Fruit fly (Drosophila melanogaster) whole organism, wandering third instar larva: ENCODE data around the gene BthD.

ENCODE experiments used
- CG32264 ChIP-seq: fragments of 200-800 bp; sonication (Bioruptor generic); optimal IDR thresholded peaks from 2 replicates; lab custom pipeline; 2016; ENCODE audit warnings: missing biosample characterization, missing genetic modification characterization
- CG9705 ChIP-seq: fragments of 200-800 bp; sonication (Bioruptor generic); optimal IDR thresholded peaks from 2 replicates; lab custom pipeline; 2018; ENCODE audit warnings: missing biosample characterization, mild to moderate bottlenecking, missing genetic modification characterization
- CrebA ChIP-seq: fragments of 200-800 bp; sonication (Bioruptor generic); optimal IDR thresholded peaks from 2 replicates; lab custom pipeline; 2016; ENCODE audit warnings: missing biosample characterization, mild to moderate bottlenecking, missing genetic modification characterization, borderline replicate concordance
- Dfd ChIP-seq: fragments of >200 bp; optimal IDR thresholded peaks from 2 replicates; lab custom pipeline; 2017; ENCODE audit warnings: missing biosample characterization, missing genetic modification characterization
- Dif ChIP-seq: fragments of 200-275, 200-300 bp; sonication (Bioruptor generic); optimal IDR thresholded peaks from 2 replicates; lab custom pipeline; 2018; ENCODE audit warnings: missing biosample characterization, missing genetic modification characterization; ENCODE audit not compliant: partially characterized antibody
- HLH106 ChIP-seq: fragments of 200-800 bp; optimal IDR thresholded peaks from 3 replicates; lab custom pipeline; 2019; ENCODE audit warnings: missing biosample characterization, mild to moderate bottlenecking, missing genetic modification characterization, moderate library complexity
- Hnf4 ChIP-seq: fragments of 200-800 bp; sonication (Bioruptor generic); optimal IDR thresholded peaks from 2 replicates; lab custom pipeline; 2016; ENCODE audit warnings: missing biosample characterization, mild to moderate bottlenecking, missing genetic modification characterization
- Hr78 ChIP-seq: fragments of >200 bp; optimal IDR thresholded peaks from 2 replicates; lab custom pipeline; 2017; ENCODE audit warnings: missing biosample characterization, missing genetic modification characterization
- Jra ChIP-seq: sonication (Bioruptor generic); optimal IDR thresholded peaks from 2 replicates; lab custom pipeline; 2016; ENCODE audit warnings: missing biosample characterization, missing genetic modification characterization
- Myc ChIP-seq: fragments of >200 bp; optimal IDR thresholded peaks from 2 replicates; lab custom pipeline; 2017
- Rel ChIP-seq, 2 experiments: fragments of 200-800 bp; sonication (Bioruptor generic) in 1 of 2; optimal IDR thresholded peaks; 2 replicates in 1 of 2; 3 replicates in 1 of 2; lab custom pipeline; 2016 to 2019; ENCODE audit warnings: mild to moderate bottlenecking in 2 of 2, missing biosample characterization in 2 of 2, missing genetic modification characterization in 2 of 2, moderate library complexity in 1 of 2
- Sp1 ChIP-seq: fragments of 200-800 bp; sonication (Bioruptor generic); optimal IDR thresholded peaks from 3 replicates; lab custom pipeline; 2019; ENCODE audit warnings: missing biosample characterization, mild to moderate bottlenecking, missing genetic modification characterization, moderate library complexity
- Vsx2 ChIP-seq: fragments of 200-300, 225-300 bp; sonication (Bioruptor generic); optimal IDR thresholded peaks from 2 replicates; lab custom pipeline; 2018; ENCODE audit warnings: missing biosample characterization, missing genetic modification characterization; ENCODE audit not compliant: partially characterized antibody
- dmrt93B ChIP-seq: fragments of 200-800 bp; sonication (Bioruptor generic); optimal IDR thresholded peaks from 2 replicates; lab custom pipeline; 2018; ENCODE audit warnings: missing biosample characterization, mild to moderate bottlenecking, missing genetic modification characterization
- ey ChIP-seq: fragments of 200-800 bp; sonication (Bioruptor generic); optimal IDR thresholded peaks from 2 replicates; lab custom pipeline; 2016; ENCODE audit warnings: missing biosample characterization, missing genetic modification characterization
- foxo ChIP-seq, 2 experiments: fragments of 200-800 bp; sonication (Bioruptor generic); optimal IDR thresholded peaks; 2 replicates in 1 of 2; 3 replicates in 1 of 2; lab custom pipeline; 2016 to 2017; ENCODE audit warnings: missing biosample characterization in 2 of 2, missing genetic modification characterization in 2 of 2
- fru ChIP-seq: fragments of 200-800 bp; sonication (Bioruptor generic); optimal IDR thresholded peaks from 3 replicates; lab custom pipeline; 2016; ENCODE audit warnings: missing biosample characterization, mild to moderate bottlenecking, missing genetic modification characterization
- h ChIP-seq: fragments of 200-800 bp; sonication (Bioruptor generic); optimal IDR thresholded peaks from 3 replicates; lab custom pipeline; 2016; ENCODE audit warnings: missing biosample characterization, mild to moderate bottlenecking, missing genetic modification characterization
- jim ChIP-seq: fragments of 175-275, 200-325 bp; sonication (Bioruptor generic); optimal IDR thresholded peaks from 2 replicates; lab custom pipeline; 2016; ENCODE audit warnings: missing biosample characterization, mild to moderate bottlenecking, missing genetic modification characterization
- lola ChIP-seq: fragments of >200 bp; optimal IDR thresholded peaks from 2 replicates; lab custom pipeline; 2017; ENCODE audit warnings: missing biosample characterization, missing genetic modification characterization
- psq ChIP-seq: fragments of 200-800 bp; sonication (Bioruptor generic); optimal IDR thresholded peaks from 3 replicates; lab custom pipeline; 2017; ENCODE audit warnings: missing biosample characterization, mild to moderate bottlenecking, missing genetic modification characterization, moderate library complexity
- rgr ChIP-seq: fragments of 200-800 bp; sonication (Bioruptor generic); optimal IDR thresholded peaks from 3 replicates; lab custom pipeline; 2016; ENCODE audit warnings: missing biosample characterization, mild to moderate bottlenecking, missing genetic modification characterization
- tai ChIP-seq: sonication (Bioruptor generic); optimal IDR thresholded peaks from 2 replicates; lab custom pipeline; 2016; ENCODE audit warnings: missing biosample characterization, missing genetic modification characterization
- woc ChIP-seq: sonication (Bioruptor generic); optimal IDR thresholded peaks from 2 replicates; lab custom pipeline; 2016; ENCODE audit warnings: missing biosample characterization, mild to moderate bottlenecking, missing genetic modification characterization

BthD gene

dm6 chrX:13644696-13645393, 32.9 kb downstream of the BthD start:
- TF ChIP-seq Myc (no peak), psq (GFP tag; lab: Kevin White, UChicago) (peak; percentile 40), Hnf4 (GFP tag; lab: Kevin White, UChicago) (peak; percentile 58), CrebA (GFP tag; lab: Kevin White, UChicago) (peak; percentile 19)

dm6 chrX:13646175-13646574, 34.2 kb downstream of the BthD start:
- no peak for TF ChIP-seq CG32264

dm6 chrX:13648819-13649218, 36.9 kb downstream of the BthD start:
- TF ChIP-seq HLH106 (no peak), foxo (GFP tag; optimal IDR thresholded peaks at IDR 0.05; lab: Kevin White, UChicago) (no peak), lola (no peak), rgr (GFP tag; lab: Kevin White, UChicago) (no peak), Myc (no peak), CG32264 (no peak), Vsx2 (no peak), Jra (no peak), Dif (GFP tag; lab: Kevin White, UChicago) (no peak), fru (GFP tag; lab: Kevin White, UChicago) (no peak), woc (GFP tag; lab: Kevin White, UChicago) (no peak), Rel (GFP tag; optimal IDR thresholded peaks at IDR 0.05; lab: Kevin White, UChicago) (no peak), Rel (tag; optimal IDR thresholded peaks at IDR 0.05; lab: Kevin White, UChicago) (no peak), Hnf4 (GFP tag; lab: Kevin White, UChicago) (no peak), jim (GFP tag; lab: Kevin White, UChicago) (no peak), h (GFP tag; lab: Kevin White, UChicago) (no peak), dmrt93B (GFP tag; lab: Kevin White, UChicago) (no peak), tai (no peak), Sp1 (GFP tag; lab: Kevin White, UChicago) (no peak), CG9705 (GFP tag; lab: Kevin White, UChicago) (no peak), Dfd (GFP tag; lab: Kevin White, UChicago) (no peak)

- TF ChIP-seq Dfd (GFP tag; lab: Kevin White, UChicago), result peak; percentile 84
- no peak for TF ChIP-seq tai
- no peak for TF ChIP-seq ey (GFP tag; lab: Kevin White, UChicago)
- TF ChIP-seq Rel (GFP tag; optimal IDR thresholded peaks at IDR 0.05; lab: Kevin White, UChicago), result no peak
- TF ChIP-seq Rel (tag; optimal IDR thresholded peaks at IDR 0.05; lab: Kevin White, UChicago), result no peak
- no peak for TF ChIP-seq CG32264
- TF ChIP-seq Vsx2, result no peak
Measured at dm6 chrX:13649801-13650200, 37.9 kb downstream of the BthD start.

dm6 chrX:13651170-13651569, 39.2 kb downstream of the BthD start:
- TF ChIP-seq Hr78 (GFP tag; lab: Kevin White, UChicago) (no peak), Rel (GFP tag; optimal IDR thresholded peaks at IDR 0.05; lab: Kevin White, UChicago) (no peak), Rel (tag; optimal IDR thresholded peaks at IDR 0.05; lab: Kevin White, UChicago) (peak; percentile 40)
